Fruit fly (Drosophila melanogaster) whole organism, embryonic: ENCODE data around the gene CG13921.

Experiments used
- ATbp ChIP-seq: fragments of 200-800 bp; sonication (Bioruptor generic); optimal IDR thresholded peaks from 2 replicates; lab custom pipeline; 2017; ENCODE audit warnings: missing biosample characterization, mild to moderate bottlenecking, missing genetic modification characterization, missing genetic modification reagents
- Atf-2 ChIP-seq: fragments of 200-800 bp; sonication (Bioruptor generic); optimal IDR thresholded peaks from 2 replicates; lab custom pipeline; 2016; ENCODE audit warnings: missing biosample characterization, missing genetic modification characterization
- B-H1 ChIP-seq: fragments of 200-800 bp; sonication (Bioruptor generic); IDR thresholded peaks from 3 replicates; pipeline ENCODE4 v1.3.6; 2022; ENCODE audit warnings: missing biosample characterization, missing genetic modification characterization
- B-H2 ChIP-seq: fragments of 200-800 bp; sonication (Bioruptor generic); optimal IDR thresholded peaks from 2 replicates; lab custom pipeline; 2018; ENCODE audit warnings: missing biosample characterization, mild to moderate bottlenecking, missing genetic modification characterization
- CG10147 ChIP-seq: fragments of 200-800 bp; sonication (Bioruptor generic); optimal IDR thresholded peaks from 2 replicates; lab custom pipeline; 2019; ENCODE audit warnings: missing biosample characterization, mild to moderate bottlenecking, missing genetic modification characterization, moderate library complexity
- CG10267 ChIP-seq: fragments of 200-800 bp; sonication (Bioruptor generic); optimal IDR thresholded peaks from 2 replicates; lab custom pipeline; 2018; ENCODE audit warnings: missing biosample characterization, mild to moderate bottlenecking, missing genetic modification characterization, moderate library complexity
- CG10431 ChIP-seq: fragments of 200-800 bp; sonication (Bioruptor generic); optimal IDR thresholded peaks from 3 replicates; lab custom pipeline; 2018; ENCODE audit warnings: missing biosample characterization, mild to moderate bottlenecking, missing genetic modification characterization
- CG11247 ChIP-seq: fragments of 200-800 bp; sonication (Bioruptor generic); IDR thresholded peaks from 2 replicates; pipeline ENCODE4 v1.3.6; 2022; ENCODE audit warnings: missing biosample characterization, missing genetic modification characterization
- CG12659 ChIP-seq: fragments of 200-800 bp; sonication (Bioruptor generic); optimal IDR thresholded peaks from 3 replicates; lab custom pipeline; 2017; ENCODE audit warnings: mild to moderate bottlenecking, missing biosample characterization, missing genetic modification reagents, missing genetic modification characterization
- CG13624 ChIP-seq: fragments of 200-800 bp; sonication (Bioruptor generic); optimal IDR thresholded peaks from 2 replicates; lab custom pipeline; 2016; ENCODE audit warnings: missing biosample characterization, missing genetic modification characterization
- CG14667 ChIP-seq: fragments of 200-800 bp; sonication (Bioruptor generic); IDR thresholded peaks from 2 replicates; pipeline ENCODE4 v1.3.6; 2022; ENCODE audit warnings: missing biosample characterization, missing genetic modification characterization
- CG14710 ChIP-seq: fragments of 200-800 bp; sonication (Bioruptor generic); optimal IDR thresholded peaks from 3 replicates; lab custom pipeline; 2019; ENCODE audit warnings: missing biosample characterization, mild to moderate bottlenecking, missing genetic modification characterization, moderate library complexity
- CG15514 ChIP-seq: fragments of 200-800 bp; sonication (Bioruptor generic); optimal IDR thresholded peaks from 3 replicates; lab custom pipeline; 2017; ENCODE audit warnings: missing biosample characterization, missing genetic modification characterization, mild to moderate bottlenecking, moderate library complexity, missing genetic modification reagents
- CG17186 ChIP-seq: fragments of 200-800 bp; sonication (Bioruptor generic); optimal IDR thresholded peaks from 3 replicates; lab custom pipeline; 2017; ENCODE audit warnings: missing biosample characterization, missing genetic modification reagents, missing genetic modification characterization
- CG17359 ChIP-seq: fragments of 200-800 bp; sonication (Bioruptor generic); optimal IDR thresholded peaks from 3 replicates; lab custom pipeline; 2018; ENCODE audit warnings: missing biosample characterization, mild to moderate bottlenecking, missing genetic modification characterization, moderate library complexity
- CG18011 ChIP-seq: fragments of 200-800 bp; sonication (Bioruptor generic); optimal IDR thresholded peaks from 2 replicates; lab custom pipeline; 2017; ENCODE audit warnings: missing biosample characterization, missing genetic modification characterization, mild to moderate bottlenecking, moderate library complexity, missing genotype
- CG1832 ChIP-seq: fragments of 200-800 bp; sonication (Bioruptor generic); optimal IDR thresholded peaks from 2 replicates; lab custom pipeline; 2017; ENCODE audit warnings: missing biosample characterization, mild to moderate bottlenecking, missing genetic modification characterization, inconsistent platforms
- CG32772 ChIP-seq: fragments of 200-800 bp; sonication (Bioruptor generic); IDR thresholded peaks from 2 replicates; pipeline ENCODE4 v1.3.6; 2022; ENCODE audit warnings: missing biosample characterization, missing genetic modification characterization
- CG3847 ChIP-seq: fragments of 200-800 bp; sonication (Bioruptor generic); IDR thresholded peaks from 2 replicates; pipeline ENCODE4 v1.3.6; 2022; ENCODE audit warnings: missing biosample characterization, missing genetic modification characterization
- CG42726 ChIP-seq: fragments of 200-800 bp; sonication (Bioruptor generic); IDR thresholded peaks from 2 replicates; pipeline ENCODE4 v1.3.6; 2022; ENCODE audit warnings: missing biosample characterization, missing genetic modification characterization; ENCODE audit not compliant: partially characterized antibody
- CG5180 ChIP-seq: fragments of 200-800 bp; sonication (Bioruptor generic); optimal IDR thresholded peaks from 3 replicates; lab custom pipeline; 2017; ENCODE audit warnings: missing biosample characterization, missing genetic modification characterization, mild to moderate bottlenecking, moderate library complexity, missing genetic modification reagents
- CG6254 ChIP-seq: fragments of 200-800 bp; sonication (Bioruptor generic); optimal IDR thresholded peaks from 3 replicates; lab custom pipeline; 2017; ENCODE audit warnings: mild to moderate bottlenecking, missing biosample characterization, missing genetic modification reagents, missing genetic modification characterization
- CG6683 ChIP-seq: fragments of 200-800 bp; sonication (Bioruptor generic); optimal IDR thresholded peaks from 2 replicates; lab custom pipeline; 2017; ENCODE audit warnings: missing biosample characterization, mild to moderate bottlenecking, missing genetic modification characterization, missing genetic modification reagents
- CG7556 ChIP-seq: fragments of 200-800 bp; sonication (Bioruptor generic); optimal IDR thresholded peaks from 2 replicates; lab custom pipeline; 2017; ENCODE audit warnings: missing biosample characterization, mild to moderate bottlenecking, missing genetic modification characterization
- CG9932 ChIP-seq: fragments of 200-800 bp; sonication (Bioruptor generic); IDR thresholded peaks from 2 replicates; pipeline ENCODE4 v1.3.6; 2022; ENCODE audit warnings: missing biosample characterization, missing genetic modification characterization
- Drgx ChIP-seq: fragments of 200-800 bp; sonication (Bioruptor generic); IDR thresholded peaks from 2 replicates; pipeline ENCODE4 v1.3.6; 2022; ENCODE audit warnings: missing biosample characterization, missing genetic modification characterization
- ERR ChIP-seq: fragments of 200-800 bp; sonication (Bioruptor generic); optimal IDR thresholded peaks from 2 replicates; lab custom pipeline; 2016; ENCODE audit warnings: missing biosample characterization, missing genetic modification characterization
- Ets65A ChIP-seq: fragments of 200-800 bp; sonication (Bioruptor generic); peaks from one replicate; lab custom pipeline; 2016; ENCODE audit warnings: missing biosample characterization, missing genetic modification characterization
- Fer2 ChIP-seq: fragments of 200-800 bp; sonication (Bioruptor generic); optimal IDR thresholded peaks from 2 replicates; lab custom pipeline; 2018; ENCODE audit warnings: missing biosample characterization, mild to moderate bottlenecking, missing genetic modification characterization, moderate library complexity
- Hr3 ChIP-seq: fragments of 200-800 bp; sonication (Bioruptor generic); optimal IDR thresholded peaks from 3 replicates; lab custom pipeline; 2016; ENCODE audit warnings: missing biosample characterization, missing genetic modification characterization
- MBD-R2 ChIP-seq: fragments of 200-800 bp; sonication (Bioruptor generic); IDR thresholded peaks from 2 replicates; pipeline ENCODE4 v1.3.6; 2022; ENCODE audit warnings: missing biosample characterization, missing genetic modification characterization
- Neu2 ChIP-seq: fragments of 200-800 bp; sonication (Bioruptor generic); optimal IDR thresholded peaks from 3 replicates; lab custom pipeline; 2016; ENCODE audit warnings: missing biosample characterization, missing genetic modification characterization, borderline replicate concordance
- Pdp1 ChIP-seq, 2 experiments: fragments of 200-800 bp; sonication (Bioruptor generic); optimal IDR thresholded peaks; 3 replicates each; lab custom pipeline; 2016; ENCODE audit warnings: missing biosample characterization in 2 of 2, missing genetic modification characterization in 2 of 2, mild to moderate bottlenecking in 1 of 2, moderate library complexity in 1 of 2
- Six4 ChIP-seq: fragments of 200-800 bp; sonication (Bioruptor generic); optimal IDR thresholded peaks from 2 replicates; lab custom pipeline; 2016; ENCODE audit warnings: missing biosample characterization, missing genetic modification characterization
- Xbp1 ChIP-seq: fragments of 200-800 bp; sonication (Bioruptor generic); optimal IDR thresholded peaks from 3 replicates; lab custom pipeline; 2016; ENCODE audit warnings: missing biosample characterization, mild to moderate bottlenecking, missing genetic modification characterization
- Xrp1 ChIP-seq: fragments of 200-800 bp; sonication (Bioruptor generic); IDR thresholded peaks from 2 replicates; pipeline ENCODE4 v1.3.6; 2022; ENCODE audit warnings: missing biosample characterization, missing genetic modification characterization
- ash1 ChIP-seq: fragments of 200-800 bp; sonication (Bioruptor generic); optimal IDR thresholded peaks from 2 replicates; lab custom pipeline; 2018; ENCODE audit warnings: missing biosample characterization, mild to moderate bottlenecking, missing genetic modification characterization
- bigmax ChIP-seq: fragments of 200-800 bp; sonication (Bioruptor generic); optimal IDR thresholded peaks from 2 replicates; lab custom pipeline; 2018; ENCODE audit warnings: missing biosample characterization, mild to moderate bottlenecking, missing genetic modification characterization
- dmrt11E ChIP-seq: fragments of 200-800 bp; sonication (Bioruptor generic); optimal IDR thresholded peaks from 3 replicates; lab custom pipeline; 2018; ENCODE audit warnings: missing biosample characterization, mild to moderate bottlenecking, missing genetic modification characterization, moderate library complexity
- eyg ChIP-seq: fragments of 200-800 bp; sonication (Bioruptor generic); optimal IDR thresholded peaks from 3 replicates; lab custom pipeline; 2016; ENCODE audit warnings: missing biosample characterization, missing genetic modification characterization
- gce ChIP-seq: fragments of 200-800 bp; sonication (Bioruptor generic); IDR thresholded peaks from 3 replicates; pipeline ENCODE4 v1.3.6; 2022; ENCODE audit warnings: missing biosample characterization, missing genetic modification characterization
- gfzf ChIP-seq: fragments of 200-800 bp; sonication (Bioruptor generic); optimal IDR thresholded peaks from 2 replicates; lab custom pipeline; 2016; ENCODE audit warnings: missing biosample characterization, mild to moderate bottlenecking, missing genetic modification characterization, moderate library complexity
- inv ChIP-seq: fragments of 200-800 bp; sonication (Bioruptor generic); IDR thresholded peaks from 2 replicates; pipeline ENCODE4 v1.3.6; 2022; ENCODE audit warnings: missing biosample characterization, missing genetic modification characterization; ENCODE audit not compliant: partially characterized antibody
- nau ChIP-seq: fragments of 200-800 bp; sonication (Bioruptor generic); optimal IDR thresholded peaks from 3 replicates; lab custom pipeline; 2017; ENCODE audit warnings: missing biosample characterization, mild to moderate bottlenecking, missing genetic modification characterization, missing genetic modification reagents
- pho ChIP-seq: fragments of 200-800 bp; sonication (Bioruptor generic); optimal IDR thresholded peaks from 2 replicates; lab custom pipeline; 2016; ENCODE audit warnings: missing biosample characterization, missing genetic modification characterization
- sr ChIP-seq: fragments of 200-800 bp; sonication (Bioruptor generic); IDR thresholded peaks from 3 replicates; pipeline ENCODE4 v1.3.6; 2022; ENCODE audit warnings: missing biosample characterization, missing genetic modification characterization
- unc-4 ChIP-seq: fragments of 200-800 bp; sonication (Bioruptor generic); IDR thresholded peaks from 2 replicates; pipeline ENCODE4 v1.3.6; 2022; ENCODE audit warnings: missing biosample characterization, missing genetic modification characterization; ENCODE audit not compliant: partially characterized antibody
- z ChIP-seq: fragments of 200-800 bp; sonication (Bioruptor generic); IDR thresholded peaks from 3 replicates; pipeline ENCODE4 v1.3.6; 2022; ENCODE audit warnings: missing biosample characterization, missing genetic modification characterization

Gene CG13921

dm6 chr3L:1738375-1739328 lies 8.1 kb upstream of the CG13921 start, which contains the start of gene Gk2 (continued):
- TF ChIP-seq CG14710 (tag; lab: Kevin White, UChicago): peak; percentile 48
- TF ChIP-seq CG7556 (GFP tag; lab: Kevin White, UChicago): no peak
- TF ChIP-seq gfzf (GFP tag; lab: Kevin White, UChicago): peak; percentile 90
- TF ChIP-seq CG10267 (tag; lab: Kevin White, UChicago): peak; percentile 7
- 0 out of 2 replicates have a peak, but pooled peaks have one; percentile 8 for TF ChIP-seq Xrp1 (GFP tag; lab: Robert Waterston, UW)
- TF ChIP-seq CG1832 (GFP tag; lab: Kevin White, UChicago): no peak
- TF ChIP-seq CG32772: no peak
- peak; percentile 38 for TF ChIP-seq MBD-R2
- no peak for TF ChIP-seq CG14667 (GFP tag; lab: Robert Waterston, UW)
- TF ChIP-seq CG6254 (GFP tag; lab: Kevin White, UChicago): no peak
- TF ChIP-seq CG6683: no peak
- no peak for TF ChIP-seq B-H1
- TF ChIP-seq CG18011 (GFP tag; lab: Kevin White, UChicago): no peak
- no peak for TF ChIP-seq CG10431
- TF ChIP-seq Xbp1 (GFP tag; lab: Kevin White, UChicago): no peak
- TF ChIP-seq inv: peak; percentile 27; the same call in 1 of the 2 replicates
- no peak for TF ChIP-seq Six4 (GFP tag; lab: Kevin White, UChicago)
- no peak for TF ChIP-seq Atf-2
- peak; percentile 40 for TF ChIP-seq CG3847 (GFP tag; lab: Robert Waterston, UW)
- TF ChIP-seq Drgx (GFP tag; lab: Robert Waterston, UW): no peak
- no peak for TF ChIP-seq CG9932 (GFP tag; lab: Robert Waterston, UW)
- no peak for TF ChIP-seq pho
- TF ChIP-seq z (GFP tag; lab: Robert Waterston, UW): no peak
- TF ChIP-seq CG42726 (GFP tag; lab: Robert Waterston, UW): no peak
- no peak for TF ChIP-seq bigmax
- no peak for TF ChIP-seq CG17186 (GFP tag; lab: Kevin White, UChicago)
- TF ChIP-seq CG5180: peak; percentile 6
- TF ChIP-seq B-H2: no peak
- no peak for TF ChIP-seq dmrt11E (tag; lab: Kevin White, UChicago)
- no peak for TF ChIP-seq gce (GFP tag; lab: Robert Waterston, UW)
- no peak for TF ChIP-seq Fer2 (tag; lab: Kevin White, UChicago)
- no peak for TF ChIP-seq ERR (GFP tag; lab: Kevin White, UChicago)
- TF ChIP-seq ATbp: no peak
- TF ChIP-seq nau: no peak
- no peak for TF ChIP-seq Neu2 (GFP tag; lab: Kevin White, UChicago)
- TF ChIP-seq CG11247 (GFP tag; lab: Robert Waterston, UW): no peak
- TF ChIP-seq CG17359 (tag; lab: Kevin White, UChicago): no peak
- TF ChIP-seq unc-4 (GFP tag; lab: Robert Waterston, UW): peak; percentile 49; the same call in 1 of the 2 replicates
- no peak for TF ChIP-seq eyg (GFP tag; lab: Kevin White, UChicago)
- no peak for TF ChIP-seq CG13624 (GFP tag; lab: Kevin White, UChicago)
- TF ChIP-seq Ets65A (GFP tag; lab: Kevin White, UChicago): no peak
- peak; percentile 35 for TF ChIP-seq CG15514 (GFP tag; lab: Kevin White, UChicago)
- TF ChIP-seq Pdp1 (GFP tag; optimal IDR thresholded peaks at IDR 0.05; lab: Kevin White, UChicago): peak in 1 of 2 experiments; percentile 52
- peak; percentile 35; the same call in 1 of the 3 replicates for TF ChIP-seq sr (GFP tag; lab: Robert Waterston, UW)
- peak; percentile 13 for TF ChIP-seq CG12659
- TF ChIP-seq ash1 (GFP tag; lab: Kevin White, UChicago): no peak
- TF ChIP-seq Hr3 (GFP tag; lab: Kevin White, UChicago): no peak
- no peak for TF ChIP-seq CG10147 (GFP tag; lab: Kevin White, UChicago)
